Fruit fly (Drosophila melanogaster): ENCODE data around the gene Cp15.

Cp15 gene

dm6 chr3L:8693558-8694502, 34.5 kb upstream of the Cp15 start (continued):
- TF ChIP-seq vvl (GFP tag; IDR thresholded peaks at IDR 0.05) = 0 out of 2 replicates have a peak, but pooled peaks have one; percentile 45
- no peak for TF ChIP-seq Pdp1 (GFP tag; optimal IDR thresholded peaks at IDR 0.05)
- TF ChIP-seq CG18262 (tag; optimal IDR thresholded peaks at IDR 0.05) = no peak
- TF ChIP-seq CG12219 (GFP tag; optimal IDR thresholded peaks at IDR 0.05) = no peak
- 0 out of 3 replicates have a peak, but pooled peaks have one; percentile 21 for TF ChIP-seq CG11456 (GFP tag; IDR thresholded peaks at IDR 0.05)
- TF ChIP-seq so (GFP tag; IDR thresholded peaks at IDR 0.05) = no peak
- TF ChIP-seq CG13624 (GFP tag; optimal IDR thresholded peaks at IDR 0.05) = no peak
- no peak for TF ChIP-seq CG8765 (GFP tag; IDR thresholded peaks at IDR 0.05)
- TF ChIP-seq cwo (GFP tag; optimal IDR thresholded peaks at IDR 0.05) = peak; percentile 68
- TF ChIP-seq Ada2b (GFP tag; IDR thresholded peaks at IDR 0.05) = no peak
- TF ChIP-seq CG4282 (GFP tag; optimal IDR thresholded peaks at IDR 0.05) = no peak
- no peak for TF ChIP-seq dati (GFP tag; IDR thresholded peaks at IDR 0.05)
- TF ChIP-seq ase (GFP tag; IDR thresholded peaks at IDR 0.05) = no peak
- no peak for TF ChIP-seq phol (tag; optimal IDR thresholded peaks at IDR 0.05)
- no peak for TF ChIP-seq HmgD (GFP tag; optimal IDR thresholded peaks at IDR 0.05)
- TF ChIP-seq mirr (GFP tag; optimal IDR thresholded peaks at IDR 0.05) = no peak
- TF ChIP-seq pzg (GFP tag; optimal IDR thresholded peaks at IDR 0.05) = no peak
- TF ChIP-seq CG11695 (GFP tag; IDR thresholded peaks at IDR 0.05) = no peak
- TF ChIP-seq CG17802 (tag; optimal IDR thresholded peaks at IDR 0.05) = no peak
- TF ChIP-seq sens-2 (GFP tag; IDR thresholded peaks at IDR 0.05) = no peak
- TF ChIP-seq CG34224 (GFP tag; IDR thresholded peaks at IDR 0.05; ENCODE audit: partially characterized antibody) = no peak
- TF ChIP-seq CG30020 (tag; optimal IDR thresholded peaks at IDR 0.05) = no peak
- no peak for TF ChIP-seq CG17328 (GFP tag; IDR thresholded peaks at IDR 0.05)
- TF ChIP-seq en (GFP tag; optimal IDR thresholded peaks at IDR 0.05) = no peak
- TF ChIP-seq Xbp1 (GFP tag; optimal IDR thresholded peaks at IDR 0.05) = no peak
- TF ChIP-seq CG15073 (GFP tag; optimal IDR thresholded peaks at IDR 0.05) = no peak
- peak; percentile 38 for TF ChIP-seq bcd (GFP tag; optimal IDR thresholded peaks at IDR 0.05)
- no peak for TF ChIP-seq CrebB (tag; optimal IDR thresholded peaks at IDR 0.05)
- TF ChIP-seq NfI (GFP tag; optimal IDR thresholded peaks at IDR 0.05) = no peak
- TF ChIP-seq CG12155 (GFP tag; optimal IDR thresholded peaks at IDR 0.05) = no peak
- no peak for TF ChIP-seq CG4424 (GFP tag; optimal IDR thresholded peaks at IDR 0.05)
- TF ChIP-seq CG3281 (GFP tag; optimal IDR thresholded peaks at IDR 0.05) = peak; percentile 17
- peak; percentile 88; the same call in 3 of the 4 replicates for TF ChIP-seq chinmo (GFP tag; IDR thresholded peaks at IDR 0.05; ENCODE audit: partially characterized antibody)
- TF ChIP-seq peb (GFP tag; IDR thresholded peaks at IDR 0.05) = no peak
- TF ChIP-seq CG9876 (GFP tag; optimal IDR thresholded peaks at IDR 0.05) = no peak
- no peak for TF ChIP-seq CG4820 (GFP tag; optimal IDR thresholded peaks at IDR 0.05)
- TF ChIP-seq CG43689 (GFP tag; IDR thresholded peaks at IDR 0.05) = no peak
- TF ChIP-seq Vsx1 (GFP tag; optimal IDR thresholded peaks at IDR 0.05) = peak; percentile 66
- no peak for TF ChIP-seq CG3995 (GFP tag; optimal IDR thresholded peaks at IDR 0.05)
- no peak for TF ChIP-seq CG4617 (GFP tag; optimal IDR thresholded peaks at IDR 0.05; ENCODE audit: borderline replicate concordance)
- TF ChIP-seq BEAF-32 (GFP tag; optimal IDR thresholded peaks at IDR 0.05) = no peak
- no peak for TF ChIP-seq CG13894 (tag; optimal IDR thresholded peaks at IDR 0.05)
- TF ChIP-seq CG6272 (GFP tag; IDR thresholded peaks at IDR 0.05) = no peak
- no peak for TF ChIP-seq Lim3 (GFP tag; IDR thresholded peaks at IDR 0.05)
- no peak for TF ChIP-seq Nf-YA (GFP tag; IDR thresholded peaks at IDR 0.05)
- 0 out of 3 replicates have a peak, but pooled peaks have one; percentile 33 for TF ChIP-seq C15 (GFP tag; IDR thresholded peaks at IDR 0.05)
- TF ChIP-seq CG2120 (GFP tag; optimal IDR thresholded peaks at IDR 0.05) = no peak
- TF ChIP-seq Ravus (GFP tag; IDR thresholded peaks at IDR 0.05) = no peak
- TF ChIP-seq nmo (GFP tag; optimal IDR thresholded peaks at IDR 0.05) = no peak

All from whole organism, embryonic.